Fruit fly (Drosophila melanogaster): ENCODE data around the gene Rb97D.

Rb97D gene

DNA sequence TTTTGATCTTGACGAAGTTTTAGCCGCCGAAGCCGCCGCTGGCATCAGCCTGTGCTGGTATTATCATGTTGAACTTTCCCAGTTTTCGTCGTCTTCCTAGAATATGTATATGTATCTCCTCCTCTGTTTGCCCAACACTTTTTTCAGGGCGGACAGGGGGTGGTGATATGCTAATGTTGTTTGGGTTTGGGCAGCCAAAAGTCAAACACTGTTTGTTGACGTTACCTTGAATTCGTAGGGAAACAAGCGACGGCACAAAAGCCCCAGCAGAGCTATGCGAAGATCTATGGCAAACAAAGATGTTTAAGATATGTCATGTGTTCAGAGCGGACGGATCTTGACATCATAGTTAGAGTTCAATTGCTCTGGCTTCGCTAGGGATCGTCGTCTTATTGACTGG is 33.2 kb upstream of the Rb97D start (continued):
- TF ChIP-seq CG15479 (GFP tag; optimal IDR thresholded peaks at IDR 0.05) (no peak), ewg (GFP tag; optimal IDR thresholded peaks at IDR 0.05) (no peak), Dip3 (GFP tag; optimal IDR thresholded peaks at IDR 0.05) (no peak), H15 (GFP tag; IDR thresholded peaks at IDR 0.05) (no peak), CG15696 (tag; optimal IDR thresholded peaks at IDR 0.05) (peak; percentile 7), Spps (tag; optimal IDR thresholded peaks at IDR 0.05) (no peak), CG7556 (GFP tag; optimal IDR thresholded peaks at IDR 0.05) (peak; percentile 1), Blimp-1 (GFP tag; optimal IDR thresholded peaks at IDR 0.05) (peak; percentile 64), so (GFP tag; IDR thresholded peaks at IDR 0.05) (0 out of 3 replicates have a peak, but pooled peaks have one; percentile 21), bcd (GFP tag; optimal IDR thresholded peaks at IDR 0.05) (peak; percentile 5), bsh (GFP tag; optimal IDR thresholded peaks at IDR 0.05) (peak in 1 of 2 experiments; percentile 48), ci (GFP tag; IDR thresholded peaks at IDR 0.05) (peak; percentile 18; the same call in 1 of the 3 replicates), zfh1 (GFP tag; IDR thresholded peaks at IDR 0.05) (no peak), fd3F (GFP tag; optimal IDR thresholded peaks at IDR 0.05) (no peak), CG3281 (GFP tag; optimal IDR thresholded peaks at IDR 0.05) (no peak), shn (GFP tag; optimal IDR thresholded peaks at IDR 0.05) (no peak), CG17912 (GFP tag; optimal IDR thresholded peaks at IDR 0.05) (no peak), CG5180 (GFP tag; optimal IDR thresholded peaks at IDR 0.05) (peak; percentile 33), CG14014 (GFP tag; IDR thresholded peaks at IDR 0.05) (no peak; the same call in 1 of the 2 replicates), Hr78 (GFP tag; optimal IDR thresholded peaks at IDR 0.05) (peak in 1 of 2 experiments; percentile 41), CG1233 (GFP tag; optimal IDR thresholded peaks at IDR 0.05) (peak; percentile 33), aop (GFP tag; IDR thresholded peaks at IDR 0.05) (no peak), fd64A (GFP tag; optimal IDR thresholded peaks at IDR 0.05) (peak; percentile 72), Fer1 (GFP tag; optimal IDR thresholded peaks at IDR 0.05) (peak; percentile 21), CG12769 (tag; optimal IDR thresholded peaks at IDR 0.05) (peak; percentile 32), gem (tag; optimal IDR thresholded peaks at IDR 0.05) (peak; percentile 24), Asciz (GFP tag; optimal IDR thresholded peaks at IDR 0.05) (peak; percentile 49), CG14965 (GFP tag; optimal IDR thresholded peaks at IDR 0.05; ENCODE audit: borderline replicate concordance) (no peak), sens (GFP tag) (peak; percentile 64), sqz (GFP tag; optimal IDR thresholded peaks at IDR 0.05) (peak; percentile 4), Trl (optimal IDR thresholded peaks at IDR 0.05) (no peak), Trl (GFP tag; optimal IDR thresholded peaks at IDR 0.05) (peak; percentile 17), CG8290 (GFP tag; optimal IDR thresholded peaks at IDR 0.05) (no peak), CG8290 (tag; optimal IDR thresholded peaks at IDR 0.05) (peak in 1 of 2 experiments; percentile 52), her (GFP tag; optimal IDR thresholded peaks at IDR 0.05) (no peak), CG11456 (GFP tag; IDR thresholded peaks at IDR 0.05) (0 out of 3 replicates have a peak, but pooled peaks have one; percentile 50), repo (GFP tag; optimal IDR thresholded peaks at IDR 0.05) (no peak), CG6689 (GFP tag; IDR thresholded peaks at IDR 0.05) (peak; percentile 26; the same call in 1 of the 2 replicates), CG17568 (GFP tag; optimal IDR thresholded peaks at IDR 0.05) (peak; percentile 15), CG9797 (GFP tag; optimal IDR thresholded peaks at IDR 0.05) (no peak), Kr (GFP tag; optimal IDR thresholded peaks at IDR 0.05) (no peak), ATbp (GFP tag; optimal IDR thresholded peaks at IDR 0.05) (peak; percentile 71), CG15073 (GFP tag; optimal IDR thresholded peaks at IDR 0.05) (no peak), CG10209 (GFP tag; optimal IDR thresholded peaks at IDR 0.05) (peak; percentile 20), CG12071 (GFP tag; optimal IDR thresholded peaks at IDR 0.05) (peak; percentile 31), CG3407 (GFP tag; optimal IDR thresholded peaks at IDR 0.05) (peak; percentile 41), CG18599 (GFP tag; optimal IDR thresholded peaks at IDR 0.05) (peak; percentile 8), CG1602 (GFP tag; optimal IDR thresholded peaks at IDR 0.05) (no peak), CG6813 (GFP tag; optimal IDR thresholded peaks at IDR 0.05) (peak; percentile 47), CG15269 (tag; optimal IDR thresholded peaks at IDR 0.05) (peak; percentile 1)
